Worm (Caenorhabditis elegans): ENCODE measurements around the gene srxa-14.

DNA sequence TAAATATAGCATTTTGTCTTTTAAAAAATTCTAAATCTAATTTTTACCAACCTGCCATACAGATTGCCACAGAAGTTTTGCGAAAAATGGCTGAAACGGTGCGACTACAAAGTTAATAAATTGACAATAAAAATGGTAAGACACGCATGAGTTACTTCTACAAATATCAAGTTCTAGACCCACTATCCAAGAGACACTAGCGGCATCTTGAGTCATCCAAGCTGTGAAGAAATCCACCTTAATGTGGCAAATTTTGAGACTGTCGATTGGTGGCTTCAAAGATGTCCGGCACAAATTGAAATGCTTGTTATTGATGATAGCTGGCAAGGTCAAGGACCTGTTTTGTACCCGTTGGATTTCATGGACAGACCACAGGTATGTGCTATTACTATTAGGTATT, 5.1 kb upstream of the srxa-14 start, which contains the start of gene F46B3.16:
- TF ChIP-seq nhr-129 (tag; optimal IDR thresholded peaks at IDR 0.05) (no peak), alr-1 (tag; optimal IDR thresholded peaks at IDR 0.05) (no peak), snpc-4 (tag; optimal IDR thresholded peaks at IDR 0.05) (no peak), ztf-4 (tag; optimal IDR thresholded peaks at IDR 0.05) (no peak), unc-62 (GFP tag; optimal IDR thresholded peaks at IDR 0.05) (no peak), ama-1 (optimal IDR thresholded peaks at IDR 0.05) (no peak), dmd-4 (tag; optimal IDR thresholded peaks at IDR 0.05) (no peak), nhr-6 (tag; optimal IDR thresholded peaks at IDR 0.05) (no peak)
